Fruit fly (Drosophila melanogaster): ENCODE data around the gene CG43102.

The CG43102 gene

DNA sequence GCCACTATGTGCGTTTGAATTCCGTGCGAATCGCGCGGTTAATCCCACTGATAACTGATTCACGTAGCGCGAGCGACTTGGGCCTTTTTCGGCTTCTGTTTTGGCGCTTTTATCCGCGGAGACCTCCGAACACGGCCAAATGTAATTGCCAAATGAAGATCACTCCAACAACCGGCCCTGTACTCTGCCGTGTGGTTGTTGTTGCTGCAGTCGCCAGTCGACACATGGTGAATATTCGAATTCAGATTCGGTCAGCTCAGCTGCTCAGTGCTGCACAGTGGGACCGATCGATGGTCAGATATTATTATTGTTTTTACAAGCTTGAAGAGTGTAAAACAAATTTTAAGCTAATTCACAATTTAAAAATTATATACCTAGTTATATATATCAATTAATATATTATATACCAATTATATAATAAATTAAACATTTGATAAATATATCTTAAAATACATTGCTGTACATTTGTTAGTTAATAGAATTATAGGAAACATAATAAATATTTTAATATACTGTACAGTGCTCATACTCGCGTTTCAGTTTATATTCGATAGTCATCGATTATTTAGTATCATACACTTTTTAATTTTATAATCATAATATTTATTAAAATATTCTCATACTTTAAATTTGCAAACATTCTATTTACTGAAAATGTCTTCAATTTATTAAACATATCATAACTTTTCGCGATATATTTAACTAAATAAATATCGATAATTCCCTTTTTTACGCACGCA is at the start of gene CG43102 (continued):
- peak; percentile 73 for TF ChIP-seq lab (GFP tag; optimal IDR thresholded peaks at IDR 0.05)
- peak; percentile 90 for TF ChIP-seq Dll (GFP tag; IDR thresholded peaks at IDR 0.05; ENCODE audit: partially characterized antibody)
- peak; percentile 81 for TF ChIP-seq gem (tag; optimal IDR thresholded peaks at IDR 0.05)
- peak; percentile 27 for TF ChIP-seq CG1602 (GFP tag; optimal IDR thresholded peaks at IDR 0.05)
- peak; percentile 30 for TF ChIP-seq D19B (GFP tag; optimal IDR thresholded peaks at IDR 0.05)
- TF ChIP-seq CG15011 (GFP tag; optimal IDR thresholded peaks at IDR 0.05): peak; percentile 16
- peak; percentile 61 for TF ChIP-seq CG30403 (GFP tag; optimal IDR thresholded peaks at IDR 0.05)
- peak; percentile 62; the same call in 1 of the 2 replicates for TF ChIP-seq CG2129 (GFP tag; IDR thresholded peaks at IDR 0.05; ENCODE audit: partially characterized antibody)
- peak; percentile 2 for TF ChIP-seq CG16815 (GFP tag; optimal IDR thresholded peaks at IDR 0.05)
- peak; percentile 56 for TF ChIP-seq ssp (GFP tag; IDR thresholded peaks at IDR 0.05)
- TF ChIP-seq CG3726 (GFP tag; IDR thresholded peaks at IDR 0.05): peak; percentile 43; the same call in 1 of the 3 replicates
- TF ChIP-seq CG10267 (tag; optimal IDR thresholded peaks at IDR 0.05): peak; percentile 60
- no peak for TF ChIP-seq GATAe (GFP tag; conservative IDR thresholded peaks at IDR 0.05)
- TF ChIP-seq Sox100B (GFP tag; optimal IDR thresholded peaks at IDR 0.05): peak; percentile 43
- peak; percentile 65 for TF ChIP-seq Oli (tag; optimal IDR thresholded peaks at IDR 0.05)
- TF ChIP-seq CG12236 (GFP tag; optimal IDR thresholded peaks at IDR 0.05): no peak
- peak; percentile 51 to 78 for TF ChIP-seq Hr51 (GFP tag; optimal IDR thresholded peaks at IDR 0.05)
- TF ChIP-seq CG10209 (GFP tag; optimal IDR thresholded peaks at IDR 0.05): peak; percentile 56
- TF ChIP-seq trem (tag; optimal IDR thresholded peaks at IDR 0.05): peak; percentile 63
- TF ChIP-seq fd102C (GFP tag; optimal IDR thresholded peaks at IDR 0.05): no peak
- no peak for TF ChIP-seq CG9797 (GFP tag; optimal IDR thresholded peaks at IDR 0.05)
- TF ChIP-seq CG10431 (GFP tag; optimal IDR thresholded peaks at IDR 0.05): peak; percentile 22
- no peak for TF ChIP-seq CG31365 (tag; optimal IDR thresholded peaks at IDR 0.05)
- TF ChIP-seq CG4404 (GFP tag; IDR thresholded peaks at IDR 0.05): peak; percentile 21; the same call in 1 of the 2 replicates
- TF ChIP-seq dysf (GFP tag; IDR thresholded peaks at IDR 0.05): peak; percentile 72; the same call in 2 of the 3 replicates
- 0 out of 3 replicates have a peak, but pooled peaks have one; percentile 43 for TF ChIP-seq mld (GFP tag; IDR thresholded peaks at IDR 0.05; ENCODE audit: partially characterized antibody)
- peak; percentile 17 for TF ChIP-seq org-1 (GFP tag; optimal IDR thresholded peaks at IDR 0.05)
- peak; percentile 81; the same call in 3 of the 4 replicates for TF ChIP-seq chinmo (GFP tag; IDR thresholded peaks at IDR 0.05; ENCODE audit: partially characterized antibody)
- TF ChIP-seq CG6854 (GFP tag; optimal IDR thresholded peaks at IDR 0.05): peak; percentile 39
- TF ChIP-seq PHDP (tag; optimal IDR thresholded peaks at IDR 0.05): peak; percentile 74
- peak; percentile 49 for TF ChIP-seq Six4 (GFP tag; optimal IDR thresholded peaks at IDR 0.05)
- peak; percentile 49 for TF ChIP-seq Chrac-16 (GFP tag; optimal IDR thresholded peaks at IDR 0.05)
- TF ChIP-seq CG11723 (GFP tag; optimal IDR thresholded peaks at IDR 0.05): peak; percentile 33
- no peak for TF ChIP-seq Oaz (GFP tag; IDR thresholded peaks at IDR 0.05)
- TF ChIP-seq CG8290 (GFP tag; optimal IDR thresholded peaks at IDR 0.05): no peak
- TF ChIP-seq CG8290 (tag; optimal IDR thresholded peaks at IDR 0.05): peak in 1 of 2 experiments; percentile 89
- TF ChIP-seq Ada2b (GFP tag; IDR thresholded peaks at IDR 0.05): peak; percentile 69
- TF ChIP-seq slou (GFP tag; optimal IDR thresholded peaks at IDR 0.05): no peak
- TF ChIP-seq Scr (GFP tag; IDR thresholded peaks at IDR 0.05; ENCODE audit: partially characterized antibody): peak; percentile 87
- TF ChIP-seq Mrtf (GFP tag; IDR thresholded peaks at IDR 0.05): peak; percentile 66; the same call in 2 of the 3 replicates
- no peak for TF ChIP-seq CG1792 (GFP tag; optimal IDR thresholded peaks at IDR 0.05)
- peak; percentile 16 for TF ChIP-seq CG13123 (GFP tag; optimal IDR thresholded peaks at IDR 0.05)
- TF ChIP-seq Fer1 (GFP tag; optimal IDR thresholded peaks at IDR 0.05): peak; percentile 49
- no peak for TF ChIP-seq grn (GFP tag; optimal IDR thresholded peaks at IDR 0.05)
- peak; percentile 78 for TF ChIP-seq CG17328 (GFP tag; IDR thresholded peaks at IDR 0.05)
- TF ChIP-seq twi (tag; optimal IDR thresholded peaks at IDR 0.05): peak; percentile 77
- peak; percentile 59 for TF ChIP-seq Dref (GFP tag; IDR thresholded peaks at IDR 0.05)
- TF ChIP-seq CG10366 (GFP tag; IDR thresholded peaks at IDR 0.05): peak; percentile 80
- peak; percentile 16 for TF ChIP-seq CG10274 (GFP tag; optimal IDR thresholded peaks at IDR 0.05)

Data from whole organism, embryonic.